Fruit fly (Drosophila melanogaster) whole organism, prepupa: ENCODE measurements around the gene dpr3.

Experiments used
- Blimp-1 ChIP-seq: fragments of 200-800 bp; sonication (Bioruptor generic); optimal IDR thresholded peaks from 3 replicates; lab custom pipeline; 2017; ENCODE audit warnings: missing biosample characterization, missing genetic modification characterization, mild to moderate bottlenecking, moderate library complexity, missing genetic modification reagents
- CG10631 ChIP-seq: fragments of 200-800 bp; sonication (Bioruptor generic); optimal IDR thresholded peaks from 2 replicates; lab custom pipeline; 2016; ENCODE audit warnings: missing biosample characterization, missing genetic modification characterization
- CG10669 ChIP-seq: fragments of 200-800 bp; sonication (Bioruptor generic); optimal IDR thresholded peaks from 3 replicates; lab custom pipeline; 2018; ENCODE audit warnings: missing biosample characterization, mild to moderate bottlenecking, missing genetic modification characterization, moderate library complexity
- CG11294 ChIP-seq: fragments of 200-800 bp; sonication (Bioruptor generic); IDR thresholded peaks from 2 replicates; pipeline ENCODE4 v1.3.6; 2022; ENCODE audit warnings: missing biosample characterization, missing genetic modification characterization
- CG11762 ChIP-seq: fragments of 200-800 bp; sonication (Bioruptor generic); optimal IDR thresholded peaks from 3 replicates; lab custom pipeline; 2016; ENCODE audit warnings: missing biosample characterization, missing genetic modification characterization; ENCODE audit not compliant: insufficient read depth
- CG1621 ChIP-seq: fragments of 200-800 bp; sonication (Bioruptor generic); optimal IDR thresholded peaks from 3 replicates; lab custom pipeline; 2018; ENCODE audit warnings: missing biosample characterization, mild to moderate bottlenecking, missing genetic modification characterization
- CG16779 ChIP-seq: fragments of 200-800 bp; sonication (Bioruptor generic); optimal IDR thresholded peaks from 3 replicates; lab custom pipeline; 2017; ENCODE audit warnings: missing biosample characterization, mild to moderate bottlenecking, missing genetic modification characterization
- CG3032 ChIP-seq: fragments of 200-800 bp; optimal IDR thresholded peaks from 2 replicates; lab custom pipeline; 2019; ENCODE audit warnings: missing biosample characterization, mild to moderate bottlenecking, missing genetic modification characterization, moderate library complexity
- CG32006 ChIP-seq: fragments of 200-800 bp; sonication (Bioruptor generic); optimal IDR thresholded peaks from 3 replicates; lab custom pipeline; 2017; ENCODE audit warnings: missing biosample characterization, mild to moderate bottlenecking, missing genetic modification characterization
- CG34406 ChIP-seq: fragments of 200-800 bp; sonication (Bioruptor generic); optimal IDR thresholded peaks from 3 replicates; lab custom pipeline; 2016; ENCODE audit warnings: missing biosample characterization, missing genetic modification characterization
- CG4318 ChIP-seq: fragments of 200-800 bp; sonication (Bioruptor generic); optimal IDR thresholded peaks from 3 replicates; lab custom pipeline; 2017; ENCODE audit warnings: missing biosample characterization, mild to moderate bottlenecking, missing genetic modification characterization
- CG6276 ChIP-seq: fragments of 200-800 bp; sonication (Bioruptor generic); optimal IDR thresholded peaks from 2 replicates; lab custom pipeline; 2017; ENCODE audit warnings: missing biosample characterization, mild to moderate bottlenecking, missing genetic modification characterization
- CG6792 ChIP-seq: fragments of 200-800 bp; sonication (Bioruptor generic); optimal IDR thresholded peaks from 3 replicates; lab custom pipeline; 2016; ENCODE audit warnings: missing biosample characterization, missing genetic modification characterization
- CG6854 ChIP-seq: fragments of 200-800 bp; sonication (Bioruptor generic); optimal IDR thresholded peaks from 2 replicates; lab custom pipeline; 2017; ENCODE audit warnings: missing biosample characterization, mild to moderate bottlenecking, missing genetic modification characterization
- CG7368 ChIP-seq: fragments of 200-800 bp; sonication (Bioruptor generic); optimal IDR thresholded peaks from 3 replicates; lab custom pipeline; 2016; ENCODE audit warnings: missing biosample characterization, missing genetic modification characterization
- CG8119 ChIP-seq: fragments of 200-800 bp; sonication (Bioruptor generic); IDR thresholded peaks from 3 replicates; pipeline ENCODE4 v1.3.6; 2022; ENCODE audit warnings: missing biosample characterization, missing genetic modification characterization
- CG8319 ChIP-seq: fragments of 200-800 bp; sonication (Bioruptor generic); optimal IDR thresholded peaks from 3 replicates; lab custom pipeline; 2016; ENCODE audit warnings: missing biosample characterization, missing genetic modification characterization
- CG8632 ChIP-seq: fragments of 200-800 bp; sonication (Bioruptor generic); optimal IDR thresholded peaks from 3 replicates; lab custom pipeline; 2016; ENCODE audit warnings: missing biosample characterization, missing genetic modification characterization
- CG9139 ChIP-seq: fragments of 200-800 bp; sonication (Bioruptor generic); optimal IDR thresholded peaks from 3 replicates; lab custom pipeline; 2017; ENCODE audit warnings: missing biosample characterization, mild to moderate bottlenecking, missing genetic modification characterization
- Eip78C ChIP-seq: fragments of 200-800 bp; sonication (Bioruptor generic); peaks from one replicate; lab custom pipeline; 2016; ENCODE audit warnings: missing biosample characterization, missing genetic modification characterization
- Eip93F ChIP-seq: fragments of 200-800 bp; sonication (Bioruptor generic); optimal IDR thresholded peaks from 2 replicates; lab custom pipeline; 2016; ENCODE audit warnings: missing biosample characterization, mild to moderate bottlenecking, missing genetic modification characterization
- Ets21C ChIP-seq: fragments of 200-800 bp; sonication (Bioruptor generic); optimal IDR thresholded peaks from 3 replicates; lab custom pipeline; 2016; ENCODE audit warnings: missing biosample characterization, missing genetic modification characterization
- Ets96B ChIP-seq: fragments of 200-800 bp; optimal IDR thresholded peaks from 2 replicates; lab custom pipeline; 2019; ENCODE audit warnings: missing biosample characterization, mild to moderate bottlenecking, missing genetic modification characterization, moderate library complexity
- Hr38 ChIP-seq: sonication (Bioruptor generic); optimal IDR thresholded peaks from 2 replicates; lab custom pipeline; 2016; ENCODE audit warnings: missing biosample characterization, missing genetic modification characterization
- Hr39 ChIP-seq: fragments of 200-800 bp; sonication (Bioruptor generic); optimal IDR thresholded peaks from 2 replicates; lab custom pipeline; 2016; ENCODE audit warnings: missing biosample characterization, missing genetic modification characterization
- Hr4 ChIP-seq: fragments of 200-800 bp; sonication (Bioruptor generic); optimal IDR thresholded peaks from 3 replicates; lab custom pipeline; 2016; ENCODE audit warnings: missing biosample characterization, missing genetic modification characterization
- Lpt ChIP-seq: fragments of 200-800 bp; sonication (Bioruptor generic); optimal IDR thresholded peaks from 3 replicates; lab custom pipeline; 2016; ENCODE audit warnings: missing biosample characterization, missing genetic modification characterization
- Met ChIP-seq: fragments of 200-800 bp; sonication (Bioruptor generic); optimal IDR thresholded peaks from 3 replicates; lab custom pipeline; 2016; ENCODE audit warnings: missing biosample characterization, missing genetic modification characterization
- OdsH ChIP-seq: fragments of 200-800 bp; sonication (Bioruptor generic); optimal IDR thresholded peaks from 3 replicates; lab custom pipeline; 2016; ENCODE audit warnings: missing biosample characterization, missing genetic modification characterization
- Smox ChIP-seq: fragments of 200-800 bp; sonication (Bioruptor generic); optimal IDR thresholded peaks from 3 replicates; lab custom pipeline; 2016; ENCODE audit warnings: missing biosample characterization, missing genetic modification characterization
- Sox102F ChIP-seq: fragments of 200-800 bp; sonication (Bioruptor generic); optimal IDR thresholded peaks from 2 replicates; lab custom pipeline; 2016; ENCODE audit warnings: missing biosample characterization, mild to moderate bottlenecking, missing genetic modification characterization
- Sox14 ChIP-seq: fragments of 200-800 bp; sonication (Bioruptor generic); optimal IDR thresholded peaks from 3 replicates; lab custom pipeline; 2016; ENCODE audit warnings: missing biosample characterization, missing genetic modification characterization
- Sox15 ChIP-seq: fragments of 200-800 bp; sonication (Bioruptor generic); optimal IDR thresholded peaks from 3 replicates; lab custom pipeline; 2016; ENCODE audit warnings: missing biosample characterization, missing genetic modification characterization
- acj6 ChIP-seq: fragments of 200-800 bp; sonication (Bioruptor generic); optimal IDR thresholded peaks from 3 replicates; lab custom pipeline; 2016; ENCODE audit warnings: missing biosample characterization, missing genetic modification characterization
- cyc ChIP-seq: fragments of 200-800 bp; sonication (Bioruptor generic); optimal IDR thresholded peaks from 3 replicates; lab custom pipeline; 2016; ENCODE audit warnings: missing biosample characterization, missing genetic modification characterization
- dac ChIP-seq: fragments of 200-800 bp; sonication (Bioruptor generic); optimal IDR thresholded peaks from 2 replicates; lab custom pipeline; 2017; ENCODE audit warnings: missing biosample characterization, mild to moderate bottlenecking, missing genetic modification characterization
- dsx ChIP-seq: fragments of 200-800 bp; optimal IDR thresholded peaks from 3 replicates; lab custom pipeline; 2019; ENCODE audit warnings: missing biosample characterization, mild to moderate bottlenecking, missing genetic modification characterization, moderate library complexity; ENCODE audit not compliant: poor library complexity, severe bottlenecking
- eg ChIP-seq: fragments of 200-800 bp; sonication (Bioruptor generic); IDR thresholded peaks from 3 replicates; pipeline ENCODE4 v1.3.6; 2022; ENCODE audit warnings: missing biosample characterization, missing genetic modification characterization
- esn ChIP-seq: fragments of 200-800 bp; sonication (Bioruptor generic); optimal IDR thresholded peaks from 2 replicates; lab custom pipeline; 2016; ENCODE audit warnings: missing biosample characterization, mild to moderate bottlenecking, missing genetic modification characterization, moderate library complexity
- fkh ChIP-seq: fragments of 200-800 bp; sonication (Bioruptor generic); optimal IDR thresholded peaks from 3 replicates; lab custom pipeline; 2017; ENCODE audit warnings: missing biosample characterization, mild to moderate bottlenecking, missing genetic modification characterization, moderate library complexity
- lz ChIP-seq: fragments of 200-800 bp; sonication (Bioruptor generic); optimal IDR thresholded peaks from 3 replicates; lab custom pipeline; 2016; ENCODE audit warnings: missing biosample characterization, missing genetic modification characterization
- net ChIP-seq: fragments of 200-800 bp; sonication (Bioruptor generic); optimal IDR thresholded peaks from 3 replicates; lab custom pipeline; 2016; ENCODE audit warnings: missing biosample characterization, missing genetic modification characterization
- spab ChIP-seq: fragments of 200-800 bp; sonication (Bioruptor generic); optimal IDR thresholded peaks from 2 replicates; lab custom pipeline; 2017; ENCODE audit warnings: missing biosample characterization, mild to moderate bottlenecking, missing genetic modification characterization, missing genetic modification reagents
- ss ChIP-seq, 2 experiments: fragments of 200-800 bp; sonication (Bioruptor generic); optimal IDR thresholded peaks; 2 replicates in 1 of 2; 3 replicates in 1 of 2; lab custom pipeline; 2017 to 2018; ENCODE audit warnings: mild to moderate bottlenecking in 2 of 2, missing biosample characterization in 2 of 2, missing genetic modification characterization in 2 of 2, moderate library complexity in 1 of 2
- svp ChIP-seq: fragments of 200-800 bp; sonication (Bioruptor generic); peaks from one replicate; lab custom pipeline; 2016; ENCODE audit warnings: missing biosample characterization, missing genetic modification characterization
- vri ChIP-seq: fragments of 200-800 bp; sonication (Bioruptor generic); optimal IDR thresholded peaks from 3 replicates; lab custom pipeline; 2016; ENCODE audit warnings: missing biosample characterization, mild to moderate bottlenecking, missing genetic modification characterization

dpr3 gene

dm6 chr2L:2042072-2042471, 67.6 kb downstream of the dpr3 start:
- TF ChIP-seq dac (no peak), CG11762 (GFP tag; lab: Kevin White, UChicago) (no peak), svp (GFP tag; lab: Kevin White, UChicago) (peak; percentile 56)

- TF ChIP-seq fkh (GFP tag; lab: Kevin White, UChicago) (no peak), vri (GFP tag; lab: Kevin White, UChicago) (peak; percentile 42)
Measured at dm6 chr2L:2039458-2039857, 70.2 kb downstream of the dpr3 start.

- TF ChIP-seq vri (GFP tag; lab: Kevin White, UChicago) (peak; percentile 89), eg (GFP tag; lab: Robert Waterston, UW) (no peak)
Measured at dm6 chr2L:2038956-2039263, 70.8 kb downstream of the dpr3 start.

dm6 chr2L:2038253-2038955, 71.3 kb downstream of the dpr3 start:
- no peak for TF ChIP-seq CG4318
- TF ChIP-seq CG32006 (GFP tag; lab: Kevin White, UChicago) = peak; percentile 27
- TF ChIP-seq CG11762 (GFP tag; lab: Kevin White, UChicago) = no peak
- TF ChIP-seq Sox102F (GFP tag; lab: Kevin White, UChicago) = no peak
- TF ChIP-seq net (GFP tag; lab: Kevin White, UChicago) = no peak
- TF ChIP-seq Met (GFP tag; lab: Kevin White, UChicago) = no peak
- no peak for TF ChIP-seq Sox15 (GFP tag; lab: Kevin White, UChicago)
- no peak for TF ChIP-seq CG6854 (GFP tag; lab: Kevin White, UChicago)
- no peak for TF ChIP-seq lz (GFP tag; lab: Kevin White, UChicago)
- no peak for TF ChIP-seq CG8319
- TF ChIP-seq CG11294 (GFP tag; lab: Robert Waterston, UW) = no peak
- TF ChIP-seq Hr39 (GFP tag; lab: Kevin White, UChicago) = peak; percentile 12
- no peak for TF ChIP-seq esn (GFP tag; lab: Kevin White, UChicago)
- no peak for TF ChIP-seq spab
- TF ChIP-seq CG6792 (GFP tag; lab: Kevin White, UChicago) = no peak
- TF ChIP-seq acj6 (GFP tag; lab: Kevin White, UChicago) = no peak
- TF ChIP-seq Hr4 (GFP tag; lab: Kevin White, UChicago) = peak; percentile 19
- TF ChIP-seq Blimp-1 (GFP tag; lab: Kevin White, UChicago) = no peak
- TF ChIP-seq Smox (GFP tag; lab: Kevin White, UChicago) = no peak
- TF ChIP-seq Sox14 = peak; percentile 72
- TF ChIP-seq Ets21C (GFP tag; lab: Kevin White, UChicago) = no peak
- TF ChIP-seq CG16779 (tag; lab: Kevin White, UChicago) = no peak
- TF ChIP-seq Eip93F (GFP tag; lab: Kevin White, UChicago) = no peak
- no peak for TF ChIP-seq Eip78C (GFP tag; lab: Kevin White, UChicago)
- no peak for TF ChIP-seq dac
- no peak for TF ChIP-seq CG6276 (GFP tag; lab: Kevin White, UChicago)
- no peak for TF ChIP-seq Lpt (GFP tag; lab: Kevin White, UChicago)
- no peak for TF ChIP-seq CG10669 (GFP tag; lab: Kevin White, UChicago)
- TF ChIP-seq CG8119 = no peak
- no peak for TF ChIP-seq CG1621 (tag; lab: Kevin White, UChicago)
- no peak for TF ChIP-seq CG3032 (tag; lab: Kevin White, UChicago)
- TF ChIP-seq Hr38 (GFP tag; lab: Kevin White, UChicago) = no peak
- no peak for TF ChIP-seq cyc (GFP tag; lab: Kevin White, UChicago)
- no peak for TF ChIP-seq CG8632 (GFP tag; lab: Kevin White, UChicago)
- TF ChIP-seq Ets96B = no peak
- TF ChIP-seq dsx = no peak
- no peak for TF ChIP-seq CG34406 (GFP tag; lab: Kevin White, UChicago)
- no peak for TF ChIP-seq CG9139 (GFP tag; lab: Kevin White, UChicago)
- TF ChIP-seq OdsH (GFP tag; lab: Kevin White, UChicago) = no peak
- TF ChIP-seq CG10631 (GFP tag; lab: Kevin White, UChicago) = no peak
- peak; percentile 6 to 25 for TF ChIP-seq ss (GFP tag; optimal IDR thresholded peaks at IDR 0.05; lab: Kevin White, UChicago)
- TF ChIP-seq CG7368 (GFP tag; lab: Kevin White, UChicago) = no peak
